Worm (Caenorhabditis elegans) whole organism, midembryonic: ENCODE measurements around the gene acdh-8.
"Not testable (repeated sequence)": the region's sequence is repeated elsewhere in the genome, so short reads cannot be mapped to it uniquely, and the experiment has no call there.

Source experiments
- T22C8.4 ChIP-seq: fragments of 200-800 bp; sonication (Bioruptor generic); IDR thresholded peaks from 2 replicates; pipeline ENCODE4 v1.3.6; 2022; ENCODE audit warnings: missing genetic modification characterization, missing compliant biosample characterization
- cog-1 ChIP-seq: sonication (generic microtip); optimal IDR thresholded peaks from 2 replicates; lab custom pipeline; 2016; ENCODE audit warnings: missing genetic modification characterization, missing compliant biosample characterization
- flt-1 ChIP-seq: fragments of 200-800 bp; sonication (Bioruptor generic); IDR thresholded peaks from 2 replicates; pipeline ENCODE4 v1.3.6; 2022; ENCODE audit warnings: missing genetic modification characterization, missing compliant biosample characterization
- klf-2 ChIP-seq: fragments of 200-800 bp; sonication (Bioruptor generic); conservative IDR thresholded peaks from 2 replicates; pipeline ENCODE4 v1.3.6; 2022; ENCODE audit warnings: missing genetic modification reagents, missing genetic modification characterization, missing compliant biosample characterization
- med-1 ChIP-seq: sonication (generic microtip); optimal IDR thresholded peaks from 2 replicates; lab custom pipeline; 2017; ENCODE audit warnings: missing genetic modification characterization, mild to moderate bottlenecking, missing compliant biosample characterization, antibody characterized with exemption, missing genetic modification reagents; ENCODE audit not compliant: insufficient read depth
- ref-1 ChIP-seq: fragments of 200-800 bp; sonication (Bioruptor generic); conservative IDR thresholded peaks from 2 replicates; pipeline ENCODE4 v1.3.6; 2022; ENCODE audit warnings: missing genetic modification reagents, missing genetic modification characterization, missing compliant biosample characterization
- tab-1 ChIP-seq: fragments of 200-800 bp; sonication (Bioruptor generic); IDR thresholded peaks from 2 replicates; pipeline ENCODE4 v1.3.6; 2022; ENCODE audit warnings: missing genetic modification characterization, missing compliant biosample characterization
- ztf-23 ChIP-seq: fragments of 200-800 bp; sonication (Bioruptor generic); IDR thresholded peaks from 2 replicates; pipeline ENCODE4 v1.3.6; 2022; ENCODE audit warnings: missing genetic modification reagents, missing genetic modification characterization, missing compliant biosample characterization
- ztf-29 ChIP-seq: fragments of 200-800 bp; sonication (Bioruptor generic); IDR thresholded peaks from 2 replicates; pipeline ENCODE4 v1.3.6; 2022; ENCODE audit warnings: missing genetic modification reagents, missing genetic modification characterization, missing compliant biosample characterization

acdh-8 gene

DNA sequence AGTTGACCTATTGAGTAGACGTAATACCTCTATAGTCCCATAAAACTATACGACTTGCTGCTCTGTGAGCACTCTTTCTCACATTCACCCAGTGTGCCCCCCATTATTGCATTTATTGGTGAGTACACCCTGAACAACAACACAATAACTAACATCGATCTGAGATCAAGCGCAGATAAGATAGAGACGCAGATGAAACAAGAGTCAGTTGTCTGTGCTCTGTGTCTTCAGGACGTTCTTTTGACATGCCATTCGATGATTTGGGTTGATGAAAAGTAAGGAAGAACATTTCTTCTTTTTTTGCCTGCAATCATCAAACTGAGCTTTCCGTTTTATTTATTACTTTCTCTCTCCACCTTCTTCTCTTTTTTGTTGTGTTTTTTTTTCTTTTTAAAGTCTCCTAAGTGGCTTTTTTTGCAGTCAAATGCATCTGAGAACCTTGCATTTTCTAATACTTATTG, 4.0 kb upstream of the acdh-8 start, which contains the start of gene lect-2:
Gene lect-2 (plus strand): TSS at position 411 of the 461 bp plus-strand sequence.
- TF ChIP-seq ref-1, result no peak
- TF ChIP-seq flt-1, result no peak
- TF ChIP-seq tab-1 (GFP tag; lab: Robert Waterston, UW), result no peak
- TF ChIP-seq T22C8.4 (GFP tag; lab: Robert Waterston, UW), result no peak
- no peak for TF ChIP-seq med-1 (GFP tag; lab: Kevin White, UChicago)
- TF ChIP-seq klf-2, result no peak
- TF ChIP-seq ztf-29 (GFP tag; lab: Robert Waterston, UW), result no peak
- TF ChIP-seq cog-1 (tag; lab: Kevin White, UChicago), result no peak
- no peak for TF ChIP-seq ztf-23

DNA sequence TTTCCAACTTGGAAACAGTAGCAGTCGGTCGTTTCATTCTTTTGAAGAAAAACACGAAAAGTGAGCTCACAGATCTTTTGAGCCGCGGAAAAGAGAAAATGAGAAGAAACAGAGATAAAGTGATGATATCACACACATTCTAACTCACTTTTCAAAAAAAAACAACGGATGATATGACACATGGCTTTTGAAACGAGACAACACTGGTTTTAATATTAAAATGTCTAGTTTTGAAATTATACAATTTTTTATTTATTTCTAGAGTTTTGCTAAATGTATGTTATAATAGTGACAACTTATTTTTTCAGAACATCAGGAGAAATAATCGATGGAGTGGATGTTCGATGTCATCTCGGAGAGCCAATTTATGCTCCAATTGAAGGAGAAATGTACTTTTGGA, 1.8 kb upstream of the acdh-8 start, which contains the start of gene K05F1.14:
Gene K05F1.14 (minus strand): TSS at position 101 of the 400 bp plus-strand sequence.
- no peak for TF ChIP-seq tab-1 (GFP tag; lab: Robert Waterston, UW)
- no peak for TF ChIP-seq ztf-23
- TF ChIP-seq flt-1, result no peak
- TF ChIP-seq T22C8.4 (GFP tag; lab: Robert Waterston, UW), result no peak
- no peak for TF ChIP-seq klf-2
- TF ChIP-seq med-1 (GFP tag; lab: Kevin White, UChicago), result no peak
- no peak for TF ChIP-seq ztf-29 (GFP tag; lab: Robert Waterston, UW)
- no peak for TF ChIP-seq cog-1 (tag; lab: Kevin White, UChicago)
- TF ChIP-seq ref-1, result no peak

DNA sequence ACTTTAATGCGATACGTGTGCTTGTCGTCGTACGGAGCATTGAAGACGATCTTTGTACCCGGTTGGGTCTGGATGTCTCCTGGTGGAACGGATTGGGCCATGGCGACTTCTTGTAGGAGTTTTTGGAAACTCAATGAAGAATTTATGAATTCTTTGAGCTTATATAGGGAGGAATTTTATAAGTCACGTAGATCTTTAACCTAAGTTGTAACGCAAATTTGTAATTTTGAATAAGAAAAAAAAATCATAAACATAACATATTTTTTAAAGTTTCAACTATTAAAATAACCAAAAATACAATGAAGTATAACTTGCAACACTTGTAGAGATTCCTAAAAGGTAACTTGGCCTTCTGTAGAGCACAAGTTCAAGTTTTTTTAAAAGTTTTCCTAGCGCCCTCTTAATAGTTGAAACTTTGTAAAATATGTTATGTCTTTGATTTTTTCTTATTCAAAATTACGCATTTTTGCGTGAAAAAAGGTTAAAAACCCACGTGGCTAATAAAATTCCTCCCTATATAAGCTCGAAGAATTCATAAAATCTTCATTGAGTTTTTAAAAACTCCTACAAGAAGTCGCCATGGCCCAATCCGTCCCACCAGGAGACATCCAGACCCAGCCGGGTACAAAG, 3.2 kb downstream of the acdh-8 start, which contains the start of the genes msp-63 and msp-142:
Gene msp-63 (minus strand): TSS at position 101 of the 630 bp plus-strand sequence.
Gene msp-142 (plus strand): TSS at position 580 of the 630 bp plus-strand sequence.
- TF ChIP-seq med-1 (GFP tag; lab: Kevin White, UChicago) (no peak), ztf-29 (GFP tag; lab: Robert Waterston, UW) (no peak), cog-1 (tag; lab: Kevin White, UChicago) (no peak), T22C8.4 (GFP tag; lab: Robert Waterston, UW) (no peak), klf-2 (no peak), tab-1 (GFP tag; lab: Robert Waterston, UW) (no peak), flt-1 (no peak), ztf-23 (no peak), ref-1 (no peak)

DNA sequence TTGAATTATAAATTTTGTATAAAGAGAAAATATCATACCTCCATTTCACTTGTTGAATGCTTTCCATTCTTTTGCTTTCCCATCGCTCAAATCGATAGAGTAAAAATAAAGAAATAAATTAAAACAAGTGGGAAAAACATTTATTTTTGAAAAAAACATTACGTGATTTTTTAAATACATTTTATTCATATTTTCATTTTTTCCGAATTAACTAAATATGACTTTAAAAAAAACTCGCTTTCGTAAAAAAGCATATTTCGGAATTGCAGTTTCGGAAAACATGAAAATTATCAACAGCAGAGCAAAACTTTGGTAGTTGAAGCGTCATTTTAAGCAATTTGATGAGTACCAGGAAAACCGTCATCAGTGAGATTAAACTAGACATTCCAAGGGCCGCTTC, 5.3 kb downstream of the acdh-8 start, which contains the start of gene K05F1.8:
Gene K05F1.8 (minus strand): TSS at position 101 of the 400 bp plus-strand sequence.
- TF ChIP-seq cog-1 (tag; lab: Kevin White, UChicago), result no peak
- TF ChIP-seq med-1 (GFP tag; lab: Kevin White, UChicago), result no peak
- no peak for TF ChIP-seq ref-1
- TF ChIP-seq flt-1, result no peak
- no peak for TF ChIP-seq T22C8.4 (GFP tag; lab: Robert Waterston, UW)

DNA sequence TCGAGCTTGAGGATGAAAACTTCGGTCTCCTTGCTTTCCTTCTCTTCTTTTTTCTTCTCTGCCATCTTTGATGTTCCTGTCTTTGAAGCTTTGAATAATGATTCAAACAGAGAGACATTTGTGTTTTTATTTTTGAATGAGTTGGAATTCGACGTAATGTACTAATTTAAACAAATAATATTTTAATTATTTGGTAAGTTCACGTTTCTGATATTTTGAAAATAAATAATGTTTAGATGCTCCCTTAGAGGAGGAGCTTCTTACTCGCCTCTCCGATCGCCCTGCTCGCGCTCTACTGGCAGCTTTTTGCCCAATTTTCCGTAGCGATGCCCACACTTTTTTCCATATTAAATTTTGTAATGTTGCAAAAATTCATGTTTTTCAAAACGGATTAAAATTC, 6.8 kb downstream of the acdh-8 start, which contains the start of the genes K05F1.9 and K05F1.1:
Gene K05F1.9 (minus strand): TSS at position 101 of the 400 bp plus-strand sequence.
Gene K05F1.1 (plus strand): TSS at position 308 of the 400 bp plus-strand sequence.
- TF ChIP-seq med-1 (GFP tag; lab: Kevin White, UChicago), result no peak
- no peak for TF ChIP-seq klf-2
- no peak for TF ChIP-seq cog-1 (tag; lab: Kevin White, UChicago)
- TF ChIP-seq tab-1 (GFP tag; lab: Robert Waterston, UW), result no peak
- no peak for TF ChIP-seq ztf-29 (GFP tag; lab: Robert Waterston, UW)
- no peak for TF ChIP-seq flt-1
- TF ChIP-seq ztf-23, result no peak
- no peak for TF ChIP-seq T22C8.4 (GFP tag; lab: Robert Waterston, UW)
- TF ChIP-seq ref-1, result no peak

DNA sequence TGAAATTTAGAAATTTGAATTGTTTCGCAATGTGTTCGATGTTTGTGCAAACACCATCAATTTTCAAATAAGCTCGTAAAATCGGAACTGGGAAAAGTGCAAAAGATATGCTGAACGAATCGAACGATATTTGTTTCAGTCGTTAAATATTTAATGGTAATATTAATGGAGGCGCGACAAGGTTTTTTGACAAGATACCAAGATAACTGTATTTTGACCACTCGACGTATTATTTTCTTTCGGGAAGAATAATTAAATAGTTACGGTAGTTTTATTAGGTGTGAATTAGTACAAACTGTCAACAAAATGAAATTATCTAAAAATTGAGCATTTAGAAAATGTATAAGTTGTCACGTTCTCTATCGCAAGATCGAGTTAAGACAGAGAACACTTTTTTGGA, 10.0 kb downstream of the acdh-8 start:
- no peak for TF ChIP-seq cog-1 (tag; lab: Kevin White, UChicago)
- no peak for TF ChIP-seq tab-1 (GFP tag; lab: Robert Waterston, UW)
- TF ChIP-seq flt-1, result no peak
- TF ChIP-seq med-1 (GFP tag; lab: Kevin White, UChicago), result no peak
- TF ChIP-seq ztf-29 (GFP tag; lab: Robert Waterston, UW), result no peak
- TF ChIP-seq T22C8.4 (GFP tag; lab: Robert Waterston, UW), result no peak
- TF ChIP-seq ztf-23, result no peak
- TF ChIP-seq klf-2, result no peak
- no peak for TF ChIP-seq ref-1

DNA sequence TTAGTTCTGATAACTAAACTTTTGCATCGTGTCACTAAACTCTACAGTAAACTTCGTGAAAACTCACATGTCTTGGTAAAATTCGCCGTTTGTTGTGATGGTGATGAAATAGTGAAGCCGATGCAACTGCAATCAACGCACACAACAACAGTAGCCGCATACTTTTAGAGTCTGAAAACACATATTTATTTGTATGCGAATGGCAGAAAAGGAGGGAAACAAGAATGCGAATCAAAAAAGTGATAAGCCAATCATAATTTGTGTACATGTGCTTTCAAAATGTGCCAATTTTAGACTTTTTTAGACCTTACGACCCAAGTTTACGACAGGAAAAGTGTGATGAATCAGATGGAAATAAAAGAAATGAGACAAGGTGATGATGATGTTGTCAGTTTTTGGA, 11.0 kb downstream of the acdh-8 start, which contains the start of gene K05F1.10:
Gene K05F1.10 (minus strand): TSS at position 171 of the 400 bp plus-strand sequence.
- TF ChIP-seq ztf-29 (GFP tag; lab: Robert Waterston, UW), result no peak
- no peak for TF ChIP-seq med-1 (GFP tag; lab: Kevin White, UChicago)
- TF ChIP-seq flt-1, result no peak
- no peak for TF ChIP-seq ref-1

DNA sequence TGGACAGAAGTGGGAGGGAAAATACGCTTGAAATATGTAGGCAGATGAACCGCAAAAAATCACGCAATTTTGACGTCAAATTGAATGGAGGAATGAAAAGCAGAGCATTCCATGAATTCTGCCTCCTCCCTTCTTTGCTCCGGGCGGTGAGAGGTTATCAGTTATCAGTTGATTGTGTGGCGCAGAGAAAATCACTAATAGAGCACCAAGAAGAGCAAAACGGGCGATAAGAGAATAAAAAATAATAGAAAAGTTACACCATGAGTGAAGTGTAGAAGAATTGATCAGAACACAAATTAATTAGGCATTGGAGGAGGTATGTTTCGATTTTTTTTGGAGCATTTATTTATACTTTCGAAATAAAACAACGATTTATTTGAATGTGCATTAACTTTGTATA, 12.3 kb downstream of the acdh-8 start:
- no peak for TF ChIP-seq ref-1

DNA sequence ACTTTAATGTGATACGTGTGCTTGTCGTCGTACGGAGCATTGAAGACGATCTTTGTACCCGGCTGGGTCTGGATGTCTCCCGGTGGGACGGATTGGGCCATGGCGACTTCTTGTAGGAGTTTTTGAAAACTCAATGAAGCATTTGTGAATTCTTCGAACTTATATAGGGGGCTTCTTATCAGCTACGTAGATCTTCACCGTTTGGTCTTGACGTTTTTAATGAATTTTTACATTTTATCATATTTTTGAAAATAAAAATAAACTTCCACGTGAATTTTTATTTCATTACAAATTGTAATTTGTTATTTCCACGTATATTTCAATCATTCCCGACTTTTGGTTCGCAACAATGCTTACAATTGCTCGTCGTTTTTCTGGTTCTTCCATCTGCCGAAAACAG, 15.9 kb downstream of the acdh-8 start, which contains the start of the genes msp-64 and ZK1248.5:
Gene msp-64 (minus strand): TSS at position 101 of the 400 bp plus-strand sequence.
Gene ZK1248.5 (plus strand): TSS at position 285 of the 400 bp plus-strand sequence.
- no peak for TF ChIP-seq ztf-29 (GFP tag; lab: Robert Waterston, UW)
- no peak for TF ChIP-seq tab-1 (GFP tag; lab: Robert Waterston, UW)

DNA sequence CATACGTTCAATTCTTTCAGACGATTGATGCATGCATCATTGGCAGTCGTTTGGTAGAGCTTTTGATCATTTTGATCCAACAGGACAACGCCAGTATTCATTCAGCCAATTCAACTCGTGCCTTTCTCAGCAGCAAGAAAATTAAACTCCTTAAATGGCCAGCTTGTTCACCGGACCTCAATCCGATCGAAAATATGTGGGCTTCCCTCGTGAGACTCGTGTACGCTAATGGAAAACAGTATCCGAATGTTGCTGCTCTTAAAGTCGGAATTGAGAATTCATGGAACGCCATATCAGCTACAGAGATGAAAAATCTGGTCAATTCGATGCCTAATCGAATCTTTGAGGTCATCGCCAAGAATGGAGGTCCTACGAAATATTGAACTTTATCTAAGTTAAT, 21.1 kb downstream of the acdh-8 start, which contains the start of gene wago-5:
Gene wago-5 (minus strand): TSS at position 101 of the 400 bp plus-strand sequence.
- TF ChIP-seq med-1 (GFP tag; lab: Kevin White, UChicago); ref-1; tab-1 (GFP tag; lab: Robert Waterston, UW): not testable (repeated sequence)
